Worm (Caenorhabditis elegans) whole organism, mixed stage, embryonic: ENCODE measurements around the gene F44E5.4.

Source experiments
- bed-3 ChIP-seq: fragments of 200-800 bp; sonication (Bioruptor generic); optimal IDR thresholded peaks from 3 replicates; lab custom pipeline; 2018; ENCODE audit warnings: mild to moderate bottlenecking, missing genetic modification characterization, moderate library complexity, missing compliant biosample characterization
- blmp-1 ChIP-seq: fragments of 150-350 bp; optimal IDR thresholded peaks from 2 replicates; lab custom pipeline; 2014; ENCODE audit warnings: missing biosample characterization, missing genetic modification characterization
- elt-3 ChIP-seq: fragments of 150-350 bp; optimal IDR thresholded peaks from 2 replicates; lab custom pipeline; 2014; ENCODE audit warnings: missing biosample characterization, missing genetic modification characterization
- flh-1 ChIP-seq: fragments of 200-800 bp; sonication (Bioruptor generic); optimal IDR thresholded peaks from 2 replicates; lab custom pipeline; 2018; ENCODE audit warnings: mild to moderate bottlenecking, missing genetic modification characterization, moderate library complexity, missing compliant biosample characterization
- lin-13 ChIP-seq: fragments of 150-350 bp; optimal IDR thresholded peaks from 2 replicates; lab custom pipeline; 2014; ENCODE audit warnings: missing biosample characterization, missing genetic modification characterization
- lsy-2 ChIP-seq: fragments of 150-350 bp; optimal IDR thresholded peaks from 2 replicates; lab custom pipeline; 2014; ENCODE audit warnings: missing biosample characterization, missing genetic modification characterization
- nhr-2 ChIP-seq: fragments of 150-350 bp; optimal IDR thresholded peaks from 2 replicates; lab custom pipeline; 2014; ENCODE audit warnings: missing biosample characterization, missing genetic modification characterization
- nhr-237 ChIP-seq: fragments of 150-350 bp; optimal IDR thresholded peaks from 2 replicates; lab custom pipeline; 2014; ENCODE audit warnings: missing biosample characterization, missing genetic modification characterization
- nhr-76 ChIP-seq: sonication (generic microtip); optimal IDR thresholded peaks from 2 replicates; lab custom pipeline; 2017; ENCODE audit warnings: missing biosample characterization, missing genetic modification characterization
- pha-4 ChIP-seq: fragments of 150-350 bp; optimal IDR thresholded peaks from 2 replicates; lab custom pipeline; 2018; ENCODE audit warnings: missing biosample characterization, missing genetic modification reagents, missing genetic modification characterization
- sptf-1 ChIP-seq: sonication (generic microtip); optimal IDR thresholded peaks from 2 replicates; lab custom pipeline; 2017; ENCODE audit warnings: mild to moderate bottlenecking, missing genetic modification characterization, moderate library complexity, missing compliant biosample characterization
- unc-120 ChIP-seq: sonication (generic microtip); optimal IDR thresholded peaks from 2 replicates; lab custom pipeline; 2017; ENCODE audit warnings: missing genetic modification characterization, missing compliant biosample characterization; ENCODE audit not compliant: poor library complexity, severe bottlenecking
- unc-62 ChIP-seq: fragments of 150-350 bp; optimal IDR thresholded peaks from 2 replicates; lab custom pipeline; 2014; ENCODE audit warnings: missing biosample characterization, missing genetic modification reagents, missing genetic modification characterization
- ztf-11 ChIP-seq: fragments of 150-350 bp; optimal IDR thresholded peaks from 2 replicates; lab custom pipeline; 2014; ENCODE audit warnings: missing biosample characterization, missing genetic modification characterization

DNA sequence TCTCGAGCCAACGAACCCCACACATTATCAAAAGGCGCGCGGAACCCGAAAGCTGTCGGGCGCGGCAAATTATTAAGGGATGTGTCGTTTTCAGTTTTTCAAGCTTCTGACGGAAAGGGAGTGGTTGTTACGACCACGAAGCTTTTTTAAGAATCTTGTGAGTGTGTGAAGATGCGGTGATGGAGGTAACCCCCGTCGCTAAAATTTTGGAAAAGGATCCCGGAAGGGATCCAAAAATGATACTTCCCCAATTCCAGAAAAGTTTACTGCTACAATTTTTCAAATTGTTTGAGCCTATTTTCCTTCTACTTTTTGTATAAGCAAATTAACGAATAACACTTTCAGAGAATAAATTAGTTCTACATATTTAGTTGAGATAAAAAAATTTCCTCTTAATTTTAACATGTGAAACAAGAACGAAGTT lies 2.4 kb downstream of the F44E5.4 start:
- no peak for TF ChIP-seq nhr-76 (tag; lab: Kevin White, UChicago)
- no peak for TF ChIP-seq lin-13
- peak; percentile 59 for TF ChIP-seq nhr-2 (tag; lab: Kevin White, UChicago)
- no peak for TF ChIP-seq ztf-11 (tag; lab: Kevin White, UChicago)
- TF ChIP-seq sptf-1: no peak
- no peak for TF ChIP-seq flh-1 (GFP tag; lab: Kevin White, UChicago)
- no peak for TF ChIP-seq blmp-1
- TF ChIP-seq pha-4: no peak
- no peak for TF ChIP-seq nhr-237 (tag; lab: Kevin White, UChicago)
- TF ChIP-seq elt-3 (tag; lab: Kevin White, UChicago): no peak
- TF ChIP-seq unc-120 (tag; lab: Kevin White, UChicago): no peak
- no peak for TF ChIP-seq bed-3
- TF ChIP-seq lsy-2: no peak
- TF ChIP-seq unc-62 (GFP tag; lab: Kevin White, UChicago): no peak
